Fruit fly (Drosophila melanogaster) whole organism, embryonic: ENCODE results near the gene tank.
A peak's percentile ranks its signal among the peaks of the same experiment; 100 is the strongest.

Experiments
- B-H2 ChIP-seq: fragments of 200-800 bp; sonication (Bioruptor generic); optimal IDR thresholded peaks from 2 replicates; lab custom pipeline; 2018; ENCODE audit warnings: missing biosample characterization, mild to moderate bottlenecking, missing genetic modification characterization
- Blimp-1 ChIP-seq: fragments of 200-800 bp; sonication (Bioruptor generic); optimal IDR thresholded peaks from 3 replicates; lab custom pipeline; 2018; ENCODE audit warnings: missing biosample characterization, missing genetic modification characterization, mild to moderate bottlenecking, moderate library complexity, missing genetic modification reagents
- BtbVII ChIP-seq: fragments of 200-800 bp; sonication (Bioruptor generic); optimal IDR thresholded peaks from 3 replicates; lab custom pipeline; 2017; ENCODE audit warnings: missing biosample characterization, mild to moderate bottlenecking, missing genetic modification characterization
- CG1024 ChIP-seq: fragments of 200-800 bp; sonication (Bioruptor generic); IDR thresholded peaks from 2 replicates; pipeline ENCODE4 v1.3.6; 2022; ENCODE audit warnings: missing biosample characterization, missing genetic modification characterization
- CG10274 ChIP-seq: fragments of 200-800 bp; sonication (Bioruptor generic); optimal IDR thresholded peaks from 3 replicates; lab custom pipeline; 2017; ENCODE audit warnings: missing biosample characterization, mild to moderate bottlenecking, missing genetic modification characterization
- CG13424 ChIP-seq: fragments of 200-800 bp; sonication (Bioruptor generic); optimal IDR thresholded peaks from 2 replicates; lab custom pipeline; 2019; ENCODE audit warnings: missing biosample characterization, mild to moderate bottlenecking, missing genetic modification characterization, moderate library complexity
- CG14965 ChIP-seq: fragments of 200-800 bp; sonication (Bioruptor generic); optimal IDR thresholded peaks from 2 replicates; lab custom pipeline; 2016; ENCODE audit warnings: missing biosample characterization, missing genetic modification characterization, borderline replicate concordance
- CG15696 ChIP-seq: fragments of 200-800 bp; sonication (Bioruptor generic); optimal IDR thresholded peaks from 2 replicates; lab custom pipeline; 2019; ENCODE audit warnings: missing biosample characterization, mild to moderate bottlenecking, missing genetic modification characterization, moderate library complexity
- CG17568 ChIP-seq: fragments of 200-800 bp; sonication (Bioruptor generic); optimal IDR thresholded peaks from 2 replicates; lab custom pipeline; 2018; ENCODE audit warnings: missing biosample characterization, mild to moderate bottlenecking, missing genetic modification characterization, moderate library complexity
- CG17612 ChIP-seq: fragments of 200-800 bp; sonication (Bioruptor generic); IDR thresholded peaks from 2 replicates; pipeline ENCODE4 v1.3.6; 2022; ENCODE audit warnings: missing biosample characterization, missing genetic modification characterization
- CG18476 ChIP-seq: fragments of 200-800 bp; sonication (Bioruptor generic); optimal IDR thresholded peaks from 2 replicates; lab custom pipeline; 2016; ENCODE audit warnings: missing biosample characterization, mild to moderate bottlenecking, missing genetic modification characterization
- CG18764 ChIP-seq: fragments of 200-800 bp; sonication (Bioruptor generic); optimal IDR thresholded peaks from 3 replicates; lab custom pipeline; 2016; ENCODE audit warnings: missing biosample characterization, missing genetic modification characterization
- CG2120 ChIP-seq: fragments of 200-800 bp; sonication (Bioruptor generic); optimal IDR thresholded peaks from 3 replicates; lab custom pipeline; 2016; ENCODE audit warnings: missing biosample characterization, missing genetic modification characterization
- CG31224 ChIP-seq: fragments of 200-800 bp; sonication (Bioruptor generic); IDR thresholded peaks from 2 replicates; pipeline ENCODE4 v1.3.6; 2022; ENCODE audit warnings: missing biosample characterization, missing genetic modification characterization
- CG32772 ChIP-seq: fragments of 200-800 bp; sonication (Bioruptor generic); IDR thresholded peaks from 2 replicates; pipeline ENCODE4 v1.3.6; 2022; ENCODE audit warnings: missing biosample characterization, missing genetic modification characterization
- CG33213 ChIP-seq: fragments of 200-800 bp; sonication (Bioruptor generic); optimal IDR thresholded peaks from 3 replicates; lab custom pipeline; 2016; ENCODE audit warnings: missing biosample characterization, missing genetic modification characterization
- CG7556 ChIP-seq: fragments of 200-800 bp; sonication (Bioruptor generic); optimal IDR thresholded peaks from 2 replicates; lab custom pipeline; 2017; ENCODE audit warnings: missing biosample characterization, mild to moderate bottlenecking, missing genetic modification characterization
- CG9797 ChIP-seq: fragments of 200-800 bp; sonication (Bioruptor generic); optimal IDR thresholded peaks from 3 replicates; lab custom pipeline; 2018; ENCODE audit warnings: missing biosample characterization, mild to moderate bottlenecking, missing genetic modification characterization
- CG9817 ChIP-seq: fragments of 200-800 bp; sonication (Bioruptor generic); optimal IDR thresholded peaks from 2 replicates; lab custom pipeline; 2018; ENCODE audit warnings: missing biosample characterization, mild to moderate bottlenecking, missing genetic modification characterization, moderate library complexity
- Chrac-16 ChIP-seq: fragments of 200-800 bp; sonication (Bioruptor generic); optimal IDR thresholded peaks from 3 replicates; lab custom pipeline; 2016; ENCODE audit warnings: missing biosample characterization, missing genetic modification characterization
- CkIIα-i1 ChIP-seq: fragments of 200-800 bp; sonication (Bioruptor generic); IDR thresholded peaks from 2 replicates; pipeline ENCODE4 v1.3.6; 2022; ENCODE audit warnings: missing biosample characterization, missing genetic modification characterization
- Dbx ChIP-seq: fragments of 200-800 bp; sonication (Bioruptor generic); IDR thresholded peaks from 3 replicates; pipeline ENCODE4 v1.3.6; 2022; ENCODE audit warnings: missing biosample characterization, missing genetic modification characterization
- Dfd ChIP-seq, 2 experiments: fragments of >200 bp; optimal IDR thresholded peaks; 2 replicates each; lab custom pipeline; 2017; ENCODE audit warnings: missing biosample characterization in 2 of 2, missing genetic modification characterization in 2 of 2
- Drgx ChIP-seq: fragments of 200-800 bp; sonication (Bioruptor generic); IDR thresholded peaks from 2 replicates; pipeline ENCODE4 v1.3.6; 2022; ENCODE audit warnings: missing biosample characterization, missing genetic modification characterization
- Fer2 ChIP-seq: fragments of 200-800 bp; sonication (Bioruptor generic); optimal IDR thresholded peaks from 2 replicates; lab custom pipeline; 2018; ENCODE audit warnings: missing biosample characterization, mild to moderate bottlenecking, missing genetic modification characterization, moderate library complexity
- Hand ChIP-seq: fragments of 200-800 bp; sonication (Bioruptor generic); optimal IDR thresholded peaks from 2 replicates; lab custom pipeline; 2017; ENCODE audit warnings: mild to moderate bottlenecking, missing biosample characterization, missing genetic modification reagents, missing genetic modification characterization
- Kr ChIP-seq: fragments of 200-800 bp; sonication (Bioruptor generic); optimal IDR thresholded peaks from 2 replicates; lab custom pipeline; 2017; ENCODE audit warnings: missing biosample characterization, mild to moderate bottlenecking, missing genetic modification characterization
- Max ChIP-seq: fragments of 200-800 bp; sonication (Bioruptor generic); optimal IDR thresholded peaks from 2 replicates; lab custom pipeline; 2016; ENCODE audit warnings: missing biosample characterization, mild to moderate bottlenecking, missing genetic modification characterization
- Stat92E ChIP-seq, 3 experiments: fragments of >200 bp in 2 of 3; fragments of 200-800 bp in 1 of 3; sonication (Bioruptor generic) in 1 of 3; optimal IDR thresholded peaks; 2 replicates each; lab custom pipeline; 2017 to 2019; ENCODE audit warnings: missing biosample characterization in 3 of 3, missing genetic modification characterization in 3 of 3, mild to moderate bottlenecking in 1 of 3, moderate library complexity in 1 of 3
- al ChIP-seq: fragments of 200-800 bp; sonication (Bioruptor generic); IDR thresholded peaks from 2 replicates; pipeline ENCODE4 v1.3.6; 2022; ENCODE audit warnings: missing biosample characterization, missing genetic modification characterization
- ase ChIP-seq: fragments of 200-800 bp; sonication (Bioruptor generic); IDR thresholded peaks from 3 replicates; pipeline ENCODE4 v1.3.6; 2022; ENCODE audit warnings: missing biosample characterization, missing genetic modification characterization
- bbx ChIP-seq: fragments of 200-800 bp; sonication (Bioruptor generic); IDR thresholded peaks from 2 replicates; pipeline ENCODE4 v1.3.6; 2022; ENCODE audit warnings: missing biosample characterization, missing genetic modification characterization; ENCODE audit not compliant: partially characterized antibody
- bigmax ChIP-seq: fragments of 200-800 bp; sonication (Bioruptor generic); optimal IDR thresholded peaks from 2 replicates; lab custom pipeline; 2018; ENCODE audit warnings: missing biosample characterization, mild to moderate bottlenecking, missing genetic modification characterization
- ci ChIP-seq: fragments of 200-800 bp; sonication (Bioruptor generic); IDR thresholded peaks from 3 replicates; pipeline ENCODE4 v1.3.6; 2022; ENCODE audit warnings: missing biosample characterization, missing genetic modification characterization
- crp ChIP-seq, 2 experiments: fragments of 200-800 bp; sonication (Bioruptor generic); optimal IDR thresholded peaks; 2 replicates in 1 of 2; 3 replicates in 1 of 2; lab custom pipeline; 2017; ENCODE audit warnings: missing biosample characterization in 2 of 2, missing genetic modification characterization in 2 of 2, mild to moderate bottlenecking in 1 of 2, moderate library complexity in 1 of 2
- dmrt11E ChIP-seq: fragments of 200-800 bp; sonication (Bioruptor generic); optimal IDR thresholded peaks from 3 replicates; lab custom pipeline; 2018; ENCODE audit warnings: missing biosample characterization, mild to moderate bottlenecking, missing genetic modification characterization, moderate library complexity
- en ChIP-seq: fragments of 200-800 bp; sonication (Bioruptor generic); optimal IDR thresholded peaks from 2 replicates; lab custom pipeline; 2016; ENCODE audit warnings: missing biosample characterization, missing genetic modification characterization
- gsb ChIP-seq: fragments of 200-800 bp; sonication (Bioruptor generic); IDR thresholded peaks from 2 replicates; pipeline ENCODE4 v1.3.6; 2022; ENCODE audit warnings: missing biosample characterization, missing genetic modification characterization
- hth ChIP-seq: fragments of >200 bp; optimal IDR thresholded peaks from 2 replicates; lab custom pipeline; 2017; ENCODE audit warnings: inconsistent platforms
- jing ChIP-seq: fragments of 200-800 bp; sonication (Bioruptor generic); optimal IDR thresholded peaks from 2 replicates; lab custom pipeline; 2018; ENCODE audit warnings: missing biosample characterization, mild to moderate bottlenecking, missing genetic modification characterization
- jumu ChIP-seq: fragments of 200-800 bp; sonication (Bioruptor generic); optimal IDR thresholded peaks from 3 replicates; lab custom pipeline; 2016; ENCODE audit warnings: missing biosample characterization, missing genetic modification characterization
- kni ChIP-seq: fragments of 200-800 bp; sonication (Bioruptor generic); optimal IDR thresholded peaks from 3 replicates; lab custom pipeline; 2017; ENCODE audit warnings: mild to moderate bottlenecking, missing biosample characterization, missing genetic modification reagents, missing genetic modification characterization
- lov ChIP-seq, 2 experiments: fragments of 200-800 bp in 1 of 2; fragments of >200 bp in 1 of 2; sonication (Bioruptor generic) in 1 of 2; IDR thresholded peaks in 1 of 2; optimal IDR thresholded peaks in 1 of 2; 2 replicates in 1 of 2; 3 replicates in 1 of 2; pipeline versions ENCODE4 v1.3.6 to Lab custom; 2017 to 2022; ENCODE audit warnings: missing biosample characterization in 1 of 2, missing genetic modification characterization in 1 of 2
- luna ChIP-seq: fragments of 200-800 bp; sonication (Bioruptor generic); optimal IDR thresholded peaks from 2 replicates; lab custom pipeline; 2016; ENCODE audit warnings: missing biosample characterization, missing genetic modification characterization
- p53 ChIP-seq: fragments of 200-800 bp; sonication (Bioruptor generic); optimal IDR thresholded peaks from 2 replicates; lab custom pipeline; 2016; ENCODE audit warnings: missing biosample characterization, missing genetic modification characterization
- sna ChIP-seq: fragments of 200-800 bp; sonication (Bioruptor generic); IDR thresholded peaks from 2 replicates; pipeline ENCODE4 v1.3.6; 2022; ENCODE audit warnings: missing biosample characterization, missing genetic modification characterization; ENCODE audit not compliant: partially characterized antibody
- tx ChIP-seq: fragments of 200-800 bp; sonication (Bioruptor generic); optimal IDR thresholded peaks from 2 replicates; lab custom pipeline; 2016; ENCODE audit warnings: missing biosample characterization, missing genetic modification characterization
- unpg ChIP-seq: fragments of 200-800 bp; sonication (Bioruptor generic); optimal IDR thresholded peaks from 3 replicates; lab custom pipeline; 2018; ENCODE audit warnings: missing biosample characterization, mild to moderate bottlenecking, missing genetic modification characterization, moderate library complexity
- zen ChIP-seq: fragments of 200-800 bp; sonication (Bioruptor generic); optimal IDR thresholded peaks from 3 replicates; lab custom pipeline; 2018; ENCODE audit warnings: missing biosample characterization, mild to moderate bottlenecking, missing genetic modification characterization, moderate library complexity

The tank gene

dm6 chr2L:4847191-4847853 is 9.5 kb upstream of the tank start, which contains the start of the genes mxt and CG11927 (continued):
- TF ChIP-seq CG17612 (no peak), al (no peak), CG1024 (GFP tag; lab: Robert Waterston, UW) (no peak), B-H2 (GFP tag; lab: Kevin White, UChicago) (peak; percentile 22), tx (peak; percentile 43), Dbx (GFP tag; lab: Robert Waterston, UW) (no peak), zen (tag; lab: Kevin White, UChicago) (no peak), p53 (no peak), CG33213 (peak; percentile 5), ci (GFP tag; lab: Robert Waterston, UW) (peak; percentile 72), Kr (GFP tag; lab: Kevin White, UChicago) (no peak), CG32772 (GFP tag; lab: Robert Waterston, UW) (0 out of 2 replicates have a peak, but pooled peaks have one; percentile 26), CG18476 (GFP tag; lab: Kevin White, UChicago) (peak; percentile 34), bigmax (GFP tag; lab: Kevin White, UChicago) (no peak), jing (no peak), hth (lab: Kevin White, UChicago) (no peak), lov (optimal IDR thresholded peaks at IDR 0.05; lab: Kevin White, UChicago) (no peak), lov (GFP tag; IDR thresholded peaks at IDR 0.05; lab: Robert Waterston, UW) (no peak), CkIIα-i1 (GFP tag; lab: Robert Waterston, UW) (no peak), Dfd (GFP tag; optimal IDR thresholded peaks at IDR 0.05; lab: Kevin White, UChicago) (no peak), CG13424 (tag; lab: Kevin White, UChicago) (peak; percentile 48), Max (GFP tag; lab: Kevin White, UChicago) (peak; percentile 58), en (GFP tag; lab: Kevin White, UChicago) (no peak), jumu (GFP tag; lab: Kevin White, UChicago) (no peak), Chrac-16 (GFP tag; lab: Kevin White, UChicago) (peak; percentile 61), ase (GFP tag; lab: Robert Waterston, UW) (0 out of 3 replicates have a peak, but pooled peaks have one; percentile 29), CG7556 (GFP tag; lab: Kevin White, UChicago) (no peak), kni (GFP tag; lab: Kevin White, UChicago) (no peak), bbx (GFP tag; lab: Robert Waterston, UW) (peak; percentile 88), Hand (GFP tag; lab: Kevin White, UChicago) (no peak), Stat92E (GFP tag; optimal IDR thresholded peaks at IDR 0.05; lab: Kevin White, UChicago) (no peak), CG9817 (peak; percentile 55), CG14965 (GFP tag; lab: Kevin White, UChicago) (no peak), unpg (GFP tag; lab: Kevin White, UChicago) (no peak), gsb (no peak), Fer2 (tag; lab: Kevin White, UChicago) (peak; percentile 12), BtbVII (no peak), sna (peak; percentile 82), CG9797 (GFP tag; lab: Kevin White, UChicago) (no peak), crp (GFP tag; optimal IDR thresholded peaks at IDR 0.05; lab: Kevin White, UChicago) (no peak), dmrt11E (tag; lab: Kevin White, UChicago) (peak; percentile 29), CG2120 (peak; percentile 73), CG31224 (GFP tag; lab: Robert Waterston, UW) (no peak), Blimp-1 (GFP tag; lab: Kevin White, UChicago) (no peak), CG10274 (GFP tag; lab: Kevin White, UChicago) (no peak), luna (GFP tag; lab: Kevin White, UChicago) (no peak), CG18764 (GFP tag; lab: Kevin White, UChicago) (peak; percentile 37), CG17568 (no peak), Drgx (GFP tag; lab: Robert Waterston, UW) (no peak), CG15696 (tag; lab: Kevin White, UChicago) (peak; percentile 23)
